Fruit fly (Drosophila melanogaster) whole organism, embryonic: ENCODE measurements around the gene CG33284.

Experiments used
- CG14014 ChIP-seq: fragments of 200-800 bp; sonication (Bioruptor generic); IDR thresholded peaks from 2 replicates; pipeline ENCODE4 v1.3.6; 2022; ENCODE audit warnings: missing biosample characterization, missing genetic modification characterization
- CG4730 ChIP-seq: fragments of 200-800 bp; sonication (Bioruptor generic); IDR thresholded peaks from 2 replicates; pipeline ENCODE4 v1.3.6; 2022; ENCODE audit warnings: missing biosample characterization, missing genetic modification characterization
- Myb ChIP-seq: fragments of 200-800 bp; sonication (Bioruptor generic); optimal IDR thresholded peaks from 2 replicates; lab custom pipeline; 2016; ENCODE audit warnings: missing biosample characterization, missing genetic modification characterization
- corto ChIP-seq: fragments of 200-800 bp; sonication (Bioruptor generic); optimal IDR thresholded peaks from 2 replicates; lab custom pipeline; 2016; ENCODE audit warnings: missing biosample characterization, mild to moderate bottlenecking, missing genetic modification characterization, moderate library complexity
- fru ChIP-seq: fragments of >200 bp; optimal IDR thresholded peaks from 2 replicates; lab custom pipeline; 2017
- sug ChIP-seq: fragments of 200-800 bp; optimal IDR thresholded peaks from 2 replicates; lab custom pipeline; 2019; ENCODE audit warnings: missing biosample characterization, mild to moderate bottlenecking, missing genetic modification characterization, moderate library complexity

DNA sequence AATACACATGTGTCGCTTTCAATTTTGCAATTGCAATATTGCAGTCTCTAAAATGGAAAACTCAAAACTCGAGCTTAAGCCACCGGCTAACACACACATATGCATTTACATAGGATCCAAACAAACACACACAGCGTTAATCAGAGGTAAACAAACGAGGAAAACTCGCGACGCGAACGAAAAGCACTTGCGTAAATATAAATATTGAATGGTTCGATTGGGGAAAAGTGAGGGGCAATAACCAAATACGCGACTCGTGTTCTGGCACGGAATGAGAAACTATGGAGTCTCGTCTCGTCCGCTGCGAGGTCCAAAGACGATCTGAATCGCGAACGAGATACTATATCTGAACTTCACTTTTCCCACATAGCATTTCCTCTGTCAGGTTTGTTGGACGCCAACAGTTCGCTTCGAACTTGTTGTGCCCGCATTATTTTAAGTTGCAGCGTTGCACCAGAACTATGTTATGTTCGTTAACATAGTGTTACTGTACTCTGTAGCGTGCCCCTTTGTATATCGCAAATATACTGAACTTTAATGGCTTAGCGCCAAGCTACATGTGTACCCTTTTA lies 7.4 kb downstream of the CG33284 start, which contains the start of gene ko:
- TF ChIP-seq CG14014 (GFP tag; lab: Robert Waterston, UW) (no peak), sug (tag; lab: Kevin White, UChicago) (no peak), Myb (GFP tag; lab: Kevin White, UChicago) (no peak), CG4730 (no peak), fru (lab: Kevin White, UChicago) (no peak), corto (GFP tag; lab: Kevin White, UChicago) (no peak)
